Worm (Caenorhabditis elegans) whole organism, L2 larva: ENCODE results near the gene C47G2.3.

Experiments
- C34F6.9 ChIP-seq: fragments of 150-350 bp; optimal IDR thresholded peaks from 2 replicates; lab custom pipeline; 2014; ENCODE audit warnings: missing biosample characterization, missing genetic modification characterization
- F13H6.1 ChIP-seq: sonication (generic microtip); optimal IDR thresholded peaks from 2 replicates; lab custom pipeline; 2016; ENCODE audit warnings: missing genetic modification characterization, missing compliant biosample characterization
- R02D3.7 ChIP-seq: fragments of 150-350 bp; optimal IDR thresholded peaks from 2 replicates; lab custom pipeline; 2014; ENCODE audit warnings: missing biosample characterization, missing genetic modification characterization
- Y55F3AM.14 ChIP-seq: fragments of 200-800 bp; sonication (Bioruptor generic); optimal IDR thresholded peaks from 2 replicates; lab custom pipeline; 2018; ENCODE audit warnings: mild to moderate bottlenecking, missing genetic modification characterization, missing compliant biosample characterization
- alr-1 ChIP-seq: fragments of 150-350 bp; optimal IDR thresholded peaks from 2 replicates; lab custom pipeline; 2014; ENCODE audit warnings: missing biosample characterization, missing genetic modification characterization
- ama-1 ChIP-seq: fragments of 150-350 bp; optimal IDR thresholded peaks from 2 replicates; lab custom pipeline; 2018; ENCODE audit warnings: inconsistent platforms
- blmp-1 ChIP-seq: sonication (generic microtip); optimal IDR thresholded peaks from 2 replicates; lab custom pipeline; 2017; ENCODE audit warnings: missing genetic modification characterization, mild to moderate bottlenecking, missing compliant biosample characterization, antibody characterized with exemption, moderate library complexity; ENCODE audit not compliant: insufficient read depth
- ceh-16 ChIP-seq: fragments of 150-350 bp; optimal IDR thresholded peaks from 2 replicates; lab custom pipeline; 2014; ENCODE audit warnings: missing biosample characterization, missing genetic modification characterization
- ceh-82 ChIP-seq: fragments of 150-350 bp; optimal IDR thresholded peaks from 2 replicates; lab custom pipeline; 2014; ENCODE audit warnings: missing biosample characterization, missing genetic modification characterization
- crh-2 ChIP-seq: sonication (generic microtip); optimal IDR thresholded peaks from 2 replicates; lab custom pipeline; 2017; ENCODE audit warnings: missing biosample characterization, missing genetic modification characterization
- dmd-4 ChIP-seq: sonication (generic microtip); optimal IDR thresholded peaks from 2 replicates; lab custom pipeline; 2017; ENCODE audit warnings: missing biosample characterization, missing genetic modification characterization
- elt-1 ChIP-seq: fragments of 150-350 bp; optimal IDR thresholded peaks from 2 replicates; lab custom pipeline; 2014; ENCODE audit warnings: missing biosample characterization, missing genetic modification characterization
- elt-3 ChIP-seq: sonication (generic microtip); optimal IDR thresholded peaks from 2 replicates; lab custom pipeline; 2017; ENCODE audit warnings: missing biosample characterization, missing genetic modification characterization
- fos-1 ChIP-seq: fragments of 150-350 bp; optimal IDR thresholded peaks from 2 replicates; lab custom pipeline; 2014; ENCODE audit warnings: missing biosample characterization, missing genetic modification characterization
- gmeb-1 ChIP-seq: fragments of 150-350 bp; optimal IDR thresholded peaks from 2 replicates; lab custom pipeline; 2014; ENCODE audit warnings: missing biosample characterization, missing genetic modification characterization
- lin-13 ChIP-seq: fragments of 150-350 bp; optimal IDR thresholded peaks from 2 replicates; lab custom pipeline; 2014; ENCODE audit warnings: missing biosample characterization, missing genetic modification reagents, missing genetic modification characterization
- lin-39 ChIP-seq: fragments of 150-350 bp; optimal IDR thresholded peaks from 2 replicates; lab custom pipeline; 2014; ENCODE audit warnings: missing biosample characterization, missing genetic modification reagents, missing genetic modification characterization
- lsy-2 ChIP-seq, 2 experiments: fragments of 150-350 bp in 1 of 2; sonication (generic microtip) in 1 of 2; optimal IDR thresholded peaks; 2 replicates each; lab custom pipeline; 2014 to 2017; ENCODE audit warnings: missing biosample characterization in 2 of 2, missing genetic modification characterization in 2 of 2
- mab-5 ChIP-seq: fragments of 150-350 bp; optimal IDR thresholded peaks from 2 replicates; lab custom pipeline; 2014; ENCODE audit warnings: missing biosample characterization, missing genetic modification characterization
- mbf-1 ChIP-seq: sonication (generic microtip); optimal IDR thresholded peaks from 2 replicates; lab custom pipeline; 2017; ENCODE audit warnings: missing biosample characterization, missing genetic modification characterization
- nhr-10 ChIP-seq: sonication (generic microtip); optimal IDR thresholded peaks from 2 replicates; lab custom pipeline; 2017; ENCODE audit warnings: missing biosample characterization, missing genetic modification characterization
- nhr-11 ChIP-seq: fragments of 150-350 bp; optimal IDR thresholded peaks from 2 replicates; lab custom pipeline; 2014; ENCODE audit warnings: missing biosample characterization, missing genetic modification characterization
- nhr-12 ChIP-seq: fragments of 150-350 bp; optimal IDR thresholded peaks from 2 replicates; lab custom pipeline; 2014; ENCODE audit warnings: missing biosample characterization, missing genetic modification characterization
- nhr-21 ChIP-seq: fragments of 150-350 bp; optimal IDR thresholded peaks from 2 replicates; lab custom pipeline; 2014; ENCODE audit warnings: missing biosample characterization, missing genetic modification characterization
- nhr-25 ChIP-seq: fragments of 150-350 bp; sonication (generic microtip); optimal IDR thresholded peaks from 3 replicates; lab custom pipeline; 2014; ENCODE audit warnings: missing biosample characterization, missing genetic modification characterization
- sem-4 ChIP-seq: fragments of 150-350 bp; optimal IDR thresholded peaks from 2 replicates; lab custom pipeline; 2014; ENCODE audit warnings: missing biosample characterization, missing genetic modification reagents, missing genetic modification characterization
- skn-1 ChIP-seq: sonication (generic microtip); optimal IDR thresholded peaks from 2 replicates; lab custom pipeline; 2017; ENCODE audit warnings: missing biosample characterization, missing genetic modification characterization
- sma-3 ChIP-seq: sonication (generic microtip); optimal IDR thresholded peaks from 2 replicates; lab custom pipeline; 2016; ENCODE audit warnings: missing genetic modification reagents, missing genetic modification characterization, missing compliant biosample characterization
- sma-9 ChIP-seq, 2 experiments: fragments of 150-350 bp in 1 of 2; sonication (generic microtip) in 1 of 2; optimal IDR thresholded peaks; 2 replicates each; lab custom pipeline; 2014 to 2016; ENCODE audit warnings: missing genetic modification characterization in 2 of 2, mild to moderate bottlenecking in 1 of 2, missing biosample characterization in 1 of 2, missing compliant biosample characterization in 1 of 2, missing genetic modification reagents in 1 of 2, moderate library complexity in 1 of 2
- snpc-4 ChIP-seq: fragments of 150-350 bp; optimal IDR thresholded peaks from 2 replicates; lab custom pipeline; 2014; ENCODE audit warnings: missing biosample characterization, missing genetic modification characterization
- unc-55 ChIP-seq: fragments of 150-350 bp; sonication (generic microtip); optimal IDR thresholded peaks from 3 replicates; lab custom pipeline; 2014; ENCODE audit warnings: missing biosample characterization, missing genetic modification reagents, missing genetic modification characterization
- unc-62 ChIP-seq: fragments of 150-350 bp; optimal IDR thresholded peaks from 2 replicates; lab custom pipeline; 2014; ENCODE audit warnings: missing biosample characterization, missing genetic modification reagents, missing genetic modification characterization
- zag-1 ChIP-seq: fragments of 150-350 bp; optimal IDR thresholded peaks from 2 replicates; lab custom pipeline; 2014; ENCODE audit warnings: missing biosample characterization, missing genetic modification characterization
- ztf-1 ChIP-seq: fragments of 200-800 bp; sonication (Bioruptor generic); conservative IDR thresholded peaks from 2 replicates; pipeline ENCODE4 v1.3.6; 2022; ENCODE audit warnings: missing genetic modification characterization, missing compliant biosample characterization
- ztf-11 ChIP-seq: sonication (generic microtip); optimal IDR thresholded peaks from 2 replicates; lab custom pipeline; 2017; ENCODE audit warnings: missing biosample characterization, missing genetic modification characterization

Gene C47G2.3

DNA sequence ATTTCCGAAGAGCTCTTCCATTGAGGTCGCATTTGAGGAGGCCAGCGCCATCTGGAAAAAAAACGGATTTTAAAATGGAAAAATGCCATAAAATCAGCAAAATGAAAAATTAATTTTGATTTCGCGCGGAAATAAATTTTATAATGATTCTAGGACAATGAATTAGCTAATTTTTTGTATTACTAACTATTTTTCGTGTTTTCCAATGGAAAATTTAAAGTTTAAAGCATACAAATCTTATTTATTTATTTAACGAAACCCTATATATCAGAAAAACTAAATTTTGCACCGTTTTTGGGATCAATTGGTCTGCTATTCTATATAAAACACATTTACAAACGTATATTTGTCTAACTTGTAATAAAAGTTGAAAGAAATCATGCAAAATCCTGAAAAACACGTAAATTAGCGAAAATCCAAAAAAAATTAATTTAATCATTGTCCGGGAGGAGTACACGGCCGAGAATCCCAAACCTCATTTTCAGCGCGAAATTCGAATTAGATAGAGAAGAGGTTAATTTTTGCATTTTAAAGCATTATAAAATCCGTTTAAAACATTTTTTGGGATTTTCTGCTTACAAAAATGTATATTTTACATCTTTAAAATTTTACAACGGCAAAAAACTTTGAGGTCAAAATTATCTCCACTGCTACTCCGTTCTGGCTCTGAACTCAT, at the start of gene C47G2.3:
Gene C47G2.3 (minus strand): TSS at position 51 of the 676 bp plus-strand sequence.
- TF ChIP-seq sma-9 (GFP tag; optimal IDR thresholded peaks at IDR 0.05; lab: Kevin White, UChicago): peak; percentile 63
- TF ChIP-seq sma-9 (tag; optimal IDR thresholded peaks at IDR 0.05; lab: Kevin White, UChicago): no peak
- peak; percentile 9 for TF ChIP-seq unc-55 (GFP tag; lab: Kevin White, UChicago)
- peak; percentile 35 for TF ChIP-seq fos-1
- no peak for TF ChIP-seq ama-1
- TF ChIP-seq lin-13 (GFP tag; lab: Kevin White, UChicago): no peak
- peak; percentile 62 for TF ChIP-seq nhr-25 (tag; lab: Kevin White, UChicago)
- TF ChIP-seq lsy-2 (tag; optimal IDR thresholded peaks at IDR 0.05; lab: Kevin White, UChicago): peak in 1 of 2 experiments; percentile 73
- peak; percentile 38 for TF ChIP-seq crh-2 (tag; lab: Kevin White, UChicago)
- TF ChIP-seq gmeb-1: peak; percentile 78
- TF ChIP-seq nhr-21 (tag; lab: Kevin White, UChicago): peak; percentile 51
- peak; percentile 64 for TF ChIP-seq sma-3 (GFP tag; lab: Kevin White, UChicago)
- no peak for TF ChIP-seq elt-1 (tag; lab: Kevin White, UChicago)

DNA sequence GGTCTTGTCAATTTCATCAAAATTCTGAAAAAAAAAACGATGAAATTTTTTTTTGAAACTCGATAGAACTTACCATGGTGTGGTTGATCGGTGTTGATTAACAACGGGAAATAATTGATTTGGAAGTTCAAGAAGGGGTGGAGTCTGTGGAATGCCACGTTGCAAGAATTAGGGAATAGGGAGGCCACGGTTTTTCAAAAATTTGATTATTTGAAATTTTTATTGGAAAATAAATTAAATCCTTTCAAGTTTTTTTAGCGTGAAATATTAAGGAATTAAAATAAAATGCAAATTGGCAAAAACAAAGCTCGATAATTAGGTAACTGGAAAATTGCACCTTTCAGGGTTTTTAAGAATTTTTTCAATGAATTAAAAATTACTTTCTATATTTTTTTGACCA, 49.5 kb upstream of the C47G2.3 start, which contains the start of gene rmd-3:
Gene rmd-3 (minus strand): TSS at position 101 of the 400 bp plus-strand sequence.
- TF ChIP-seq alr-1 (tag; lab: Kevin White, UChicago) (no peak), nhr-12 (no peak), elt-3 (tag; lab: Kevin White, UChicago) (no peak), ceh-16 (no peak), lin-39 (no peak), dmd-4 (tag; lab: Kevin White, UChicago) (no peak), nhr-25 (tag; lab: Kevin White, UChicago) (no peak), nhr-10 (tag; lab: Kevin White, UChicago) (no peak), unc-55 (GFP tag; lab: Kevin White, UChicago) (no peak), blmp-1 (tag; lab: Kevin White, UChicago) (no peak), ceh-82 (no peak), snpc-4 (tag; lab: Kevin White, UChicago) (no peak), Y55F3AM.14 (no peak), ztf-1 (GFP tag; lab: Robert Waterston, UW) (no peak), lsy-2 (tag; optimal IDR thresholded peaks at IDR 0.05; lab: Kevin White, UChicago) (no peak)

DNA sequence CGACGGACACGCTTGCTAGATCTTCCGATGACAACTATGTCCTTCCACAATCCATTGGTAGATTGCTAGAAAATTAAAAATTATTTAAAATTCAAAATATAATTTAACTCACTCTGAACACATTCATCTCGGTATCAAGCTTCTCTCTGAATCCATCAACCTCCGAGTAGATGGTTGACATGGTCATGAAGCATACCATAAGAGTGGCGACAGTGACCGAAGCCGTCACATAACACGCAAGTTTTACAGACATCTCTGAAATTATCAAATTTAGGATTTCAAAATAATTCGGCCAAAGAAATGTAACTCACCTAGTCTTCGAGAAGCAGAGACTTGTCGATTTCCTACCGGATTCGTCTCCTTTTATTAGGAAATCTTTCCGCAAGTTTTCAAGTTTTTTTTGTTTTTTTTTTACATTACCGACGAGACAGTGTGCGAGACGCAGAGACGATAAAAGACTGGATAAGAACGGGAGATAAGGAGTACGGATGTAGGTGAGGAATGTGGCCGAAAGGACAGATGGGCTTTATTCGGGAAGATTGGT, 47.6 kb upstream of the C47G2.3 start, which contains the start of gene sqt-1:
Gene sqt-1 (minus strand): TSS at position 341 of the 544 bp plus-strand sequence.
- TF ChIP-seq Y55F3AM.14 (no peak), ama-1 (peak; percentile 69), mab-5 (tag; lab: Kevin White, UChicago) (no peak), unc-55 (GFP tag; lab: Kevin White, UChicago) (peak; percentile 64), ztf-1 (GFP tag; lab: Robert Waterston, UW) (no peak), R02D3.7 (tag; lab: Kevin White, UChicago) (no peak), mbf-1 (tag; lab: Kevin White, UChicago) (no peak), gmeb-1 (no peak), zag-1 (tag; lab: Kevin White, UChicago) (no peak), elt-1 (tag; lab: Kevin White, UChicago) (no peak), ztf-11 (tag; lab: Kevin White, UChicago) (no peak), skn-1 (tag; lab: Kevin White, UChicago) (no peak), ceh-16 (no peak), elt-3 (tag; lab: Kevin White, UChicago) (no peak), sma-9 (GFP tag; optimal IDR thresholded peaks at IDR 0.05; lab: Kevin White, UChicago) (no peak), sma-9 (tag; optimal IDR thresholded peaks at IDR 0.05; lab: Kevin White, UChicago) (no peak), nhr-21 (tag; lab: Kevin White, UChicago) (peak; percentile 36), nhr-11 (tag; lab: Kevin White, UChicago) (no peak), unc-62 (no peak), sem-4 (tag; lab: Kevin White, UChicago) (peak; percentile 37), C34F6.9 (tag; lab: Kevin White, UChicago) (no peak), F13H6.1 (tag; lab: Kevin White, UChicago) (no peak), dmd-4 (tag; lab: Kevin White, UChicago) (no peak), lin-39 (no peak)
